ENCODE assay signal across 1 fruit fly cellular context in genomic region chr3L:8185263-8186227, dm6.
A peak's percentile ranks its signal among the peaks of the same experiment; 100 is the strongest.
TF ChIP-seq lines count a peak whose summit lies in the region.

No protein-coding gene starts in this region.

TF ChIP-seq in whole organism, embryonic, 481 proteins besides CTCF, POLR2A, EP300 and RAD21 (continued from another document and continues in another):
- TF ChIP-seq CG11456 (GFP tag; IDR thresholded peaks at IDR 0.05; lab: Robert Waterston, UW) (0 out of 3 replicates have a peak, but pooled peaks have one; percentile 60), CG10654 (GFP tag; optimal IDR thresholded peaks at IDR 0.05; lab: Kevin White, UChicago) (no peak), Scr (GFP tag; IDR thresholded peaks at IDR 0.05; lab: Robert Waterston, UW; ENCODE audit: partially characterized antibody) (0 out of 2 replicates have a peak, but pooled peaks have one; percentile 13), CG12104 (GFP tag; optimal IDR thresholded peaks at IDR 0.05; lab: Kevin White, UChicago) (peak; percentile 38), Fer3 (tag; optimal IDR thresholded peaks at IDR 0.05; lab: Kevin White, UChicago) (peak; percentile 38), Rx (GFP tag; IDR thresholded peaks at IDR 0.05; lab: Robert Waterston, UW) (no peak), kni (GFP tag; optimal IDR thresholded peaks at IDR 0.05; lab: Kevin White, UChicago) (no peak), NK7.1 (GFP tag; optimal IDR thresholded peaks at IDR 0.05; lab: Kevin White, UChicago) (no peak), Dip3 (GFP tag; optimal IDR thresholded peaks at IDR 0.05; lab: Kevin White, UChicago) (peak; percentile 58), unc-4 (GFP tag; IDR thresholded peaks at IDR 0.05; lab: Robert Waterston, UW; ENCODE audit: partially characterized antibody) (no peak), Deaf1 (tag; optimal IDR thresholded peaks at IDR 0.05; lab: Kevin White, UChicago) (peak; percentile 23), CG15073 (GFP tag; optimal IDR thresholded peaks at IDR 0.05; lab: Kevin White, UChicago) (no peak), E2f2 (GFP tag; IDR thresholded peaks at IDR 0.05; lab: Robert Waterston, UW) (no peak; the same call in 1 of the 2 replicates), Stat92E (GFP tag; optimal IDR thresholded peaks at IDR 0.05; lab: Kevin White, UChicago) (no peak), CG14441 (GFP tag; IDR thresholded peaks at IDR 0.05; lab: Robert Waterston, UW) (peak; percentile 60), CG15514 (GFP tag; optimal IDR thresholded peaks at IDR 0.05; lab: Kevin White, UChicago) (no peak), CG8765 (GFP tag; IDR thresholded peaks at IDR 0.05; lab: Robert Waterston, UW) (no peak), CG10565 (GFP tag; optimal IDR thresholded peaks at IDR 0.05; lab: Kevin White, UChicago) (no peak), CG8944 (GFP tag; optimal IDR thresholded peaks at IDR 0.05; lab: Kevin White, UChicago) (peak; percentile 49), CG14050 (GFP tag; IDR thresholded peaks at IDR 0.05; lab: Robert Waterston, UW) (0 out of 3 replicates have a peak, but pooled peaks have one; percentile 16), CG32772 (GFP tag; IDR thresholded peaks at IDR 0.05; lab: Robert Waterston, UW) (peak; percentile 48), gcm (GFP tag; optimal IDR thresholded peaks at IDR 0.05; lab: Kevin White, UChicago) (no peak), dmrt99B (tag; optimal IDR thresholded peaks at IDR 0.05; lab: Kevin White, UChicago) (no peak), CG1603 (tag; optimal IDR thresholded peaks at IDR 0.05; lab: Kevin White, UChicago) (peak; percentile 70), CG6254 (GFP tag; optimal IDR thresholded peaks at IDR 0.05; lab: Kevin White, UChicago) (peak; percentile 21), CG12659 (GFP tag; optimal IDR thresholded peaks at IDR 0.05; lab: Kevin White, UChicago) (peak; percentile 33), CG11085 (GFP tag; IDR thresholded peaks at IDR 0.05; lab: Robert Waterston, UW) (no peak), CG8359 (GFP tag; optimal IDR thresholded peaks at IDR 0.05; lab: Kevin White, UChicago; ENCODE audit: borderline replicate concordance) (no peak), CG32532 (GFP tag; IDR thresholded peaks at IDR 0.05; lab: Robert Waterston, UW) (peak; percentile 64; the same call in 1 of the 2 replicates), bab2 (GFP tag; optimal IDR thresholded peaks at IDR 0.05; lab: Kevin White, UChicago) (peak; percentile 37), sug (tag; optimal IDR thresholded peaks at IDR 0.05; lab: Kevin White, UChicago) (peak; percentile 100), exex (tag; optimal IDR thresholded peaks at IDR 0.05; lab: Kevin White, UChicago) (peak; percentile 80), CG1529 (GFP tag; optimal IDR thresholded peaks at IDR 0.05; lab: Kevin White, UChicago) (peak; percentile 2), CG8281 (tag; optimal IDR thresholded peaks at IDR 0.05; lab: Kevin White, UChicago) (no peak), CG6765 (GFP tag; optimal IDR thresholded peaks at IDR 0.05; lab: Kevin White, UChicago) (peak; percentile 4), ewg (GFP tag; optimal IDR thresholded peaks at IDR 0.05; lab: Kevin White, UChicago) (peak; percentile 32), Jarid2 (GFP tag; optimal IDR thresholded peaks at IDR 0.05; lab: Kevin White, UChicago) (peak; percentile 30), emc (GFP tag; optimal IDR thresholded peaks at IDR 0.05; lab: Kevin White, UChicago) (no peak), Tbp (GFP tag; optimal IDR thresholded peaks at IDR 0.05; lab: Kevin White, UChicago) (no peak), grau (tag; optimal IDR thresholded peaks at IDR 0.05; lab: Kevin White, UChicago) (peak; percentile 36), mam (GFP tag; optimal IDR thresholded peaks at IDR 0.05; lab: Kevin White, UChicago) (peak; percentile 76), CG11696 (GFP tag; IDR thresholded peaks at IDR 0.05; lab: Robert Waterston, UW) (0 out of 2 replicates have a peak, but pooled peaks have one; percentile 8), zen (tag; optimal IDR thresholded peaks at IDR 0.05; lab: Kevin White, UChicago) (no peak), Sry-β (GFP tag; optimal IDR thresholded peaks at IDR 0.05; lab: Kevin White, UChicago) (no peak), lab (GFP tag; optimal IDR thresholded peaks at IDR 0.05; lab: Kevin White, UChicago) (peak; percentile 70), CG3838 (GFP tag; optimal IDR thresholded peaks at IDR 0.05; lab: Kevin White, UChicago) (no peak), nau (GFP tag; optimal IDR thresholded peaks at IDR 0.05; lab: Kevin White, UChicago) (no peak), CG14667 (GFP tag; IDR thresholded peaks at IDR 0.05; lab: Robert Waterston, UW) (peak; percentile 42; the same call in 1 of the 2 replicates), CG6683 (GFP tag; optimal IDR thresholded peaks at IDR 0.05; lab: Kevin White, UChicago) (peak; percentile 11), esg (GFP tag; conservative IDR thresholded peaks at IDR 0.05; lab: Robert Waterston, UW) (peak; percentile 36), CG2202 (tag; optimal IDR thresholded peaks at IDR 0.05; lab: Kevin White, UChicago) (no peak), Ptx1 (GFP tag; IDR thresholded peaks at IDR 0.05; lab: Robert Waterston, UW) (peak; percentile 74), Dref (GFP tag; IDR thresholded peaks at IDR 0.05; lab: Robert Waterston, UW) (no peak), CG8924 (tag; optimal IDR thresholded peaks at IDR 0.05; lab: Kevin White, UChicago) (peak; percentile 20), pzg (GFP tag; optimal IDR thresholded peaks at IDR 0.05; lab: Kevin White, UChicago) (no peak), sim (GFP tag; IDR thresholded peaks at IDR 0.05; lab: Robert Waterston, UW) (no peak), CG9215 (GFP tag; IDR thresholded peaks at IDR 0.05; lab: Robert Waterston, UW) (peak; percentile 38), schlank (tag; optimal IDR thresholded peaks at IDR 0.05; lab: Kevin White, UChicago) (no peak), Gug (GFP tag; IDR thresholded peaks at IDR 0.05; lab: Robert Waterston, UW) (peak; percentile 60; the same call in 2 of the 4 replicates), CG6813 (GFP tag; optimal IDR thresholded peaks at IDR 0.05; lab: Kevin White, UChicago) (peak; percentile 34), CG13775 (GFP tag; optimal IDR thresholded peaks at IDR 0.05; lab: Kevin White, UChicago) (no peak), yki (optimal IDR thresholded peaks at IDR 0.05; lab: Kevin White, UChicago) (no peak), CG17829 (tag; optimal IDR thresholded peaks at IDR 0.05; lab: Kevin White, UChicago) (peak; percentile 32), peb (GFP tag; IDR thresholded peaks at IDR 0.05; lab: Robert Waterston, UW) (peak; percentile 14; the same call in 1 of the 2 replicates), ap (GFP tag; IDR thresholded peaks at IDR 0.05; lab: Robert Waterston, UW) (no peak), ranshi (GFP tag; IDR thresholded peaks at IDR 0.05; lab: Robert Waterston, UW) (peak; percentile 30; the same call in 1 of the 2 replicates), CG3163 (GFP tag; optimal IDR thresholded peaks at IDR 0.05; lab: Kevin White, UChicago) (peak; percentile 25), YL-1 (GFP tag; optimal IDR thresholded peaks at IDR 0.05; lab: Kevin White, UChicago) (no peak), CG14014 (GFP tag; IDR thresholded peaks at IDR 0.05; lab: Robert Waterston, UW) (0 out of 2 replicates have a peak, but pooled peaks have one; percentile 5), en (GFP tag; optimal IDR thresholded peaks at IDR 0.05; lab: Kevin White, UChicago) (no peak), CG17328 (GFP tag; IDR thresholded peaks at IDR 0.05; lab: Robert Waterston, UW) (no peak), h (optimal IDR thresholded peaks at IDR 0.05; lab: Kevin White, UChicago) (no peak), sc (optimal IDR thresholded peaks at IDR 0.05; lab: Kevin White, UChicago) (no peak), sc (GFP tag; optimal IDR thresholded peaks at IDR 0.05; lab: Kevin White, UChicago) (peak; percentile 6), bbx (GFP tag; IDR thresholded peaks at IDR 0.05; lab: Robert Waterston, UW; ENCODE audit: partially characterized antibody) (no peak), CG18476 (GFP tag; optimal IDR thresholded peaks at IDR 0.05; lab: Kevin White, UChicago) (peak; percentile 31), CG2678 (tag; optimal IDR thresholded peaks at IDR 0.05; lab: Kevin White, UChicago) (peak; percentile 67), rib (GFP tag; IDR thresholded peaks at IDR 0.05; lab: Robert Waterston, UW) (no peak), D19B (GFP tag; optimal IDR thresholded peaks at IDR 0.05; lab: Kevin White, UChicago) (peak; percentile 80), CG7786 (GFP tag; optimal IDR thresholded peaks at IDR 0.05; lab: Kevin White, UChicago) (peak; percentile 67), HLH54F (GFP tag; optimal IDR thresholded peaks at IDR 0.05; lab: Kevin White, UChicago) (peak; percentile 57), CG7745 (tag; optimal IDR thresholded peaks at IDR 0.05; lab: Kevin White, UChicago) (no peak), CG1024 (GFP tag; IDR thresholded peaks at IDR 0.05; lab: Robert Waterston, UW) (no peak), Myb (GFP tag; optimal IDR thresholded peaks at IDR 0.05; lab: Kevin White, UChicago) (peak; percentile 25), CG13894 (tag; optimal IDR thresholded peaks at IDR 0.05; lab: Kevin White, UChicago) (no peak), lola (GFP tag; optimal IDR thresholded peaks at IDR 0.05; lab: Kevin White, UChicago) (no peak), Atf3 (GFP tag; optimal IDR thresholded peaks at IDR 0.05; lab: Kevin White, UChicago) (peak; percentile 59), kah (GFP tag; optimal IDR thresholded peaks at IDR 0.05; lab: Kevin White, UChicago) (no peak), bcd (GFP tag; optimal IDR thresholded peaks at IDR 0.05; lab: Kevin White, UChicago) (peak; percentile 34), Ssrp (tag; optimal IDR thresholded peaks at IDR 0.05; lab: Kevin White, UChicago) (peak; percentile 26), gt (GFP tag; IDR thresholded peaks at IDR 0.05; lab: Robert Waterston, UW) (no peak), Awh (GFP tag; IDR thresholded peaks at IDR 0.05; lab: Robert Waterston, UW) (0 out of 2 replicates have a peak, but pooled peaks have one; percentile 25), TFAM (GFP tag; optimal IDR thresholded peaks at IDR 0.05; lab: Kevin White, UChicago) (no peak), Hmx (GFP tag; optimal IDR thresholded peaks at IDR 0.05; lab: Kevin White, UChicago) (no peak), sima (GFP tag; optimal IDR thresholded peaks at IDR 0.05; lab: Kevin White, UChicago) (no peak), CG4707 (GFP tag; optimal IDR thresholded peaks at IDR 0.05; lab: Kevin White, UChicago) (no peak), fd96Cb (tag; optimal IDR thresholded peaks at IDR 0.05; lab: Kevin White, UChicago) (peak; percentile 7), hkb (optimal IDR thresholded peaks at IDR 0.05; lab: Kevin White, UChicago) (no peak), hkb (GFP tag; IDR thresholded peaks at IDR 0.05; lab: Robert Waterston, UW) (peak; percentile 63), wdn (GFP tag; IDR thresholded peaks at IDR 0.05; lab: Robert Waterston, UW) (no peak), CG7928 (GFP tag; optimal IDR thresholded peaks at IDR 0.05; lab: Kevin White, UChicago) (no peak), CkIIα-i1 (GFP tag; IDR thresholded peaks at IDR 0.05; lab: Robert Waterston, UW) (no peak), ro (GFP tag; IDR thresholded peaks at IDR 0.05; lab: Robert Waterston, UW) (no peak), HLH3B (GFP tag; IDR thresholded peaks at IDR 0.05; lab: Robert Waterston, UW) (peak; percentile 28; the same call in 1 of the 2 replicates), ham (GFP tag; IDR thresholded peaks at IDR 0.05; lab: Robert Waterston, UW) (0 out of 2 replicates have a peak, but pooled peaks have one; percentile 25), chif (GFP tag; optimal IDR thresholded peaks at IDR 0.05; lab: Kevin White, UChicago) (peak in 1 of 2 experiments; percentile 49), NC2α (GFP tag; optimal IDR thresholded peaks at IDR 0.05; lab: Kevin White, UChicago) (no peak), CG18262 (tag; optimal IDR thresholded peaks at IDR 0.05; lab: Kevin White, UChicago) (peak; percentile 31), Poxn (GFP tag; IDR thresholded peaks at IDR 0.05; lab: Robert Waterston, UW) (no peak), onecut (GFP tag; IDR thresholded peaks at IDR 0.05; lab: Robert Waterston, UW) (no peak), CG8478 (optimal IDR thresholded peaks at IDR 0.05; lab: Kevin White, UChicago) (no peak), twi (tag; optimal IDR thresholded peaks at IDR 0.05; lab: Kevin White, UChicago) (no peak), CG8290 (GFP tag; optimal IDR thresholded peaks at IDR 0.05; lab: Kevin White, UChicago) (no peak), CG8290 (tag; optimal IDR thresholded peaks at IDR 0.05; lab: Kevin White, UChicago) (peak in 1 of 2 experiments; percentile 61), CG12942 (GFP tag; optimal IDR thresholded peaks at IDR 0.05; lab: Kevin White, UChicago) (peak; percentile 26), pho (GFP tag; optimal IDR thresholded peaks at IDR 0.05; lab: Kevin White, UChicago) (peak; percentile 55), nerfin-2 (GFP tag; IDR thresholded peaks at IDR 0.05; lab: Robert Waterston, UW; ENCODE audit: partially characterized antibody) (no peak), NFAT (GFP tag; IDR thresholded peaks at IDR 0.05; lab: Robert Waterston, UW) (no peak), ac (GFP tag; optimal IDR thresholded peaks at IDR 0.05; lab: Kevin White, UChicago) (no peak), CG16779 (GFP tag; IDR thresholded peaks at IDR 0.05; lab: Robert Waterston, UW) (no peak), CG1647 (GFP tag; optimal IDR thresholded peaks at IDR 0.05; lab: Kevin White, UChicago) (peak; percentile 27), CG1602 (GFP tag; optimal IDR thresholded peaks at IDR 0.05; lab: Kevin White, UChicago) (peak; percentile 42), CG14710 (tag; optimal IDR thresholded peaks at IDR 0.05; lab: Kevin White, UChicago) (no peak), hbn (GFP tag; IDR thresholded peaks at IDR 0.05; lab: Robert Waterston, UW; ENCODE audit: partially characterized antibody) (no peak), maf-S (GFP tag; optimal IDR thresholded peaks at IDR 0.05; lab: Kevin White, UChicago) (peak; percentile 23), cad (GFP tag; optimal IDR thresholded peaks at IDR 0.05; lab: Kevin White, UChicago) (no peak), GATAe (GFP tag; conservative IDR thresholded peaks at IDR 0.05; lab: Robert Waterston, UW) (peak; percentile 71; the same call in 1 of the 2 replicates), btn (GFP tag; optimal IDR thresholded peaks at IDR 0.05; lab: Kevin White, UChicago) (peak; percentile 16), Xbp1 (GFP tag; optimal IDR thresholded peaks at IDR 0.05; lab: Kevin White, UChicago) (peak; percentile 56), CG9437 (GFP tag; optimal IDR thresholded peaks at IDR 0.05; lab: Kevin White, UChicago) (no peak), CG31365 (tag; optimal IDR thresholded peaks at IDR 0.05; lab: Kevin White, UChicago) (no peak), NC2β (GFP tag; optimal IDR thresholded peaks at IDR 0.05; lab: Kevin White, UChicago) (no peak), CG9876 (GFP tag; optimal IDR thresholded peaks at IDR 0.05; lab: Kevin White, UChicago) (no peak)
